Fruit fly (Drosophila melanogaster) whole organism, wandering third instar larva: Measurements from ENCODE around the gene CG12024.

Source experiments
- Hr78 ChIP-seq: fragments of >200 bp; optimal IDR thresholded peaks from 2 replicates; lab custom pipeline; 2017; ENCODE audit warnings: missing biosample characterization, missing genetic modification characterization
- dmrt93B ChIP-seq: fragments of 200-800 bp; sonication (Bioruptor generic); optimal IDR thresholded peaks from 2 replicates; lab custom pipeline; 2018; ENCODE audit warnings: missing biosample characterization, mild to moderate bottlenecking, missing genetic modification characterization
- pan ChIP-seq: fragments of >200 bp; optimal IDR thresholded peaks from 2 replicates; lab custom pipeline; 2017
- psq ChIP-seq: fragments of 200-800 bp; sonication (Bioruptor generic); optimal IDR thresholded peaks from 3 replicates; lab custom pipeline; 2017; ENCODE audit warnings: missing biosample characterization, mild to moderate bottlenecking, missing genetic modification characterization, moderate library complexity

DNA sequence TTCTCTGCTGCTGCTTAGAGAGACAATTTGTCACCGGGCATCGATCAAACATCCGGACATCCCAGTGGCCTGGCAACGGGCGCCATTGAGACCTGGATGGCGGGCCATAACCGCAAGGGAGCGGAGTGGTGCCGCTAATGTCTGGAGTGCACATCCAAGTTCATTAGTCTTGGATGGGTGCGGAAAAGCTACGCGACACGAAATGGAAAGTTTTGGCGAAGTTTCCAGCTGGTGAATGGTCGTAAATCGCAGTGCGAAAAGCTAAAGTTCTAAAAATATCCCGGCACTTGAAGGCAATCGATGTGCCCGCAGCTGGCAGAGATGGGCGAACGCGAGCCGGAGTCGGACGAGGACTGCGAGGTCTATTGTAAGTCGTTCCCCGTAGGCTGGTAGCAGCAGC is 12.8 kb downstream of the CG12024 start, which contains the start of gene CG13924:
- TF ChIP-seq Hr78 (GFP tag; lab: Kevin White, UChicago) (no peak), dmrt93B (GFP tag; lab: Kevin White, UChicago) (no peak), pan (no peak), psq (GFP tag; lab: Kevin White, UChicago) (no peak)
